Worm (Caenorhabditis elegans) whole organism, L2 larva: ENCODE results near the gene rsu-1.

Experiments used
- C34F6.9 ChIP-seq: fragments of 150-350 bp; optimal IDR thresholded peaks from 2 replicates; lab custom pipeline; 2014; ENCODE audit warnings: missing biosample characterization, missing genetic modification characterization
- F13H6.1 ChIP-seq: sonication (generic microtip); optimal IDR thresholded peaks from 2 replicates; lab custom pipeline; 2016; ENCODE audit warnings: missing genetic modification characterization, missing compliant biosample characterization
- R02D3.7 ChIP-seq: fragments of 150-350 bp; optimal IDR thresholded peaks from 2 replicates; lab custom pipeline; 2014; ENCODE audit warnings: missing biosample characterization, missing genetic modification characterization
- ZK546.5 ChIP-seq: sonication (generic microtip); optimal IDR thresholded peaks from 2 replicates; lab custom pipeline; 2017; ENCODE audit warnings: missing biosample characterization, missing genetic modification characterization
- alr-1 ChIP-seq: fragments of 150-350 bp; optimal IDR thresholded peaks from 2 replicates; lab custom pipeline; 2014; ENCODE audit warnings: missing biosample characterization, missing genetic modification characterization
- aly-2 ChIP-seq: fragments of 150-350 bp; optimal IDR thresholded peaks from 2 replicates; lab custom pipeline; 2014; ENCODE audit warnings: missing biosample characterization, missing genetic modification characterization
- ama-1 ChIP-seq: fragments of 150-350 bp; optimal IDR thresholded peaks from 2 replicates; lab custom pipeline; 2018; ENCODE audit warnings: inconsistent platforms
- blmp-1 ChIP-seq: sonication (generic microtip); optimal IDR thresholded peaks from 2 replicates; lab custom pipeline; 2017; ENCODE audit warnings: missing genetic modification characterization, mild to moderate bottlenecking, missing compliant biosample characterization, antibody characterized with exemption, moderate library complexity; ENCODE audit not compliant: insufficient read depth
- ceh-16 ChIP-seq: fragments of 150-350 bp; optimal IDR thresholded peaks from 2 replicates; lab custom pipeline; 2014; ENCODE audit warnings: missing biosample characterization, missing genetic modification characterization
- ceh-82 ChIP-seq: fragments of 150-350 bp; optimal IDR thresholded peaks from 2 replicates; lab custom pipeline; 2014; ENCODE audit warnings: missing biosample characterization, missing genetic modification characterization
- crh-2 ChIP-seq: sonication (generic microtip); optimal IDR thresholded peaks from 2 replicates; lab custom pipeline; 2017; ENCODE audit warnings: missing biosample characterization, missing genetic modification characterization
- dmd-4 ChIP-seq: sonication (generic microtip); optimal IDR thresholded peaks from 2 replicates; lab custom pipeline; 2017; ENCODE audit warnings: missing biosample characterization, missing genetic modification characterization
- egl-27 ChIP-seq: sonication (generic microtip); optimal IDR thresholded peaks from 3 replicates; lab custom pipeline; 2017; ENCODE audit warnings: missing biosample characterization, missing genetic modification reagents, missing genetic modification characterization
- elt-1 ChIP-seq: fragments of 150-350 bp; optimal IDR thresholded peaks from 2 replicates; lab custom pipeline; 2014; ENCODE audit warnings: missing biosample characterization, missing genetic modification characterization
- elt-3 ChIP-seq: sonication (generic microtip); optimal IDR thresholded peaks from 2 replicates; lab custom pipeline; 2017; ENCODE audit warnings: missing biosample characterization, missing genetic modification characterization
- fos-1 ChIP-seq: fragments of 150-350 bp; optimal IDR thresholded peaks from 2 replicates; lab custom pipeline; 2014; ENCODE audit warnings: missing biosample characterization, missing genetic modification characterization
- gmeb-1 ChIP-seq: fragments of 150-350 bp; optimal IDR thresholded peaks from 2 replicates; lab custom pipeline; 2014; ENCODE audit warnings: missing biosample characterization, missing genetic modification characterization
- lin-11 ChIP-seq: fragments of 150-350 bp; sonication (generic microtip); optimal IDR thresholded peaks from 2 replicates; lab custom pipeline; 2014; ENCODE audit warnings: missing biosample characterization, missing genetic modification characterization, inconsistent platforms, mixed read lengths
- lin-13 ChIP-seq: fragments of 150-350 bp; optimal IDR thresholded peaks from 2 replicates; lab custom pipeline; 2014; ENCODE audit warnings: missing biosample characterization, missing genetic modification reagents, missing genetic modification characterization
- lsy-2 ChIP-seq, 2 experiments: fragments of 150-350 bp in 1 of 2; sonication (generic microtip) in 1 of 2; optimal IDR thresholded peaks; 2 replicates each; lab custom pipeline; 2014 to 2017; ENCODE audit warnings: missing biosample characterization in 2 of 2, missing genetic modification characterization in 2 of 2
- mbf-1 ChIP-seq: sonication (generic microtip); optimal IDR thresholded peaks from 2 replicates; lab custom pipeline; 2017; ENCODE audit warnings: missing biosample characterization, missing genetic modification characterization
- mdl-1 ChIP-seq, 2 experiments: fragments of 150-350 bp in 1 of 2; sonication (generic microtip) in 1 of 2; optimal IDR thresholded peaks; 2 replicates each; lab custom pipeline; 2017; ENCODE audit warnings: missing biosample characterization in 2 of 2, missing genetic modification characterization in 2 of 2
- nhr-10 ChIP-seq: sonication (generic microtip); optimal IDR thresholded peaks from 2 replicates; lab custom pipeline; 2017; ENCODE audit warnings: missing biosample characterization, missing genetic modification characterization
- nhr-11 ChIP-seq: fragments of 150-350 bp; optimal IDR thresholded peaks from 2 replicates; lab custom pipeline; 2014; ENCODE audit warnings: missing biosample characterization, missing genetic modification characterization
- nhr-12 ChIP-seq: fragments of 150-350 bp; optimal IDR thresholded peaks from 2 replicates; lab custom pipeline; 2014; ENCODE audit warnings: missing biosample characterization, missing genetic modification characterization
- nhr-129 ChIP-seq: fragments of 150-350 bp; optimal IDR thresholded peaks from 2 replicates; lab custom pipeline; 2014; ENCODE audit warnings: missing biosample characterization, missing genetic modification characterization
- nhr-21 ChIP-seq: fragments of 150-350 bp; optimal IDR thresholded peaks from 2 replicates; lab custom pipeline; 2014; ENCODE audit warnings: missing biosample characterization, missing genetic modification characterization
- nhr-23 ChIP-seq: fragments of 150-350 bp; optimal IDR thresholded peaks from 2 replicates; lab custom pipeline; 2014; ENCODE audit warnings: missing biosample characterization, missing genetic modification reagents, missing genetic modification characterization
- nhr-237 ChIP-seq: fragments of 150-350 bp; optimal IDR thresholded peaks from 2 replicates; lab custom pipeline; 2014; ENCODE audit warnings: missing biosample characterization, missing genetic modification characterization
- nhr-25 ChIP-seq: fragments of 150-350 bp; sonication (generic microtip); optimal IDR thresholded peaks from 3 replicates; lab custom pipeline; 2014; ENCODE audit warnings: missing biosample characterization, missing genetic modification characterization
- nhr-6 ChIP-seq: fragments of 150-350 bp; optimal IDR thresholded peaks from 2 replicates; lab custom pipeline; 2014; ENCODE audit warnings: missing biosample characterization, missing genetic modification characterization
- nhr-77 ChIP-seq: fragments of 150-350 bp; optimal IDR thresholded peaks from 2 replicates; lab custom pipeline; 2014; ENCODE audit warnings: missing biosample characterization, missing genetic modification characterization
- peb-1 ChIP-seq: fragments of 150-350 bp; optimal IDR thresholded peaks from 2 replicates; lab custom pipeline; 2014; ENCODE audit warnings: missing biosample characterization, missing genetic modification characterization
- sem-4 ChIP-seq: fragments of 150-350 bp; optimal IDR thresholded peaks from 2 replicates; lab custom pipeline; 2014; ENCODE audit warnings: missing biosample characterization, missing genetic modification reagents, missing genetic modification characterization
- sma-3 ChIP-seq: sonication (generic microtip); optimal IDR thresholded peaks from 2 replicates; lab custom pipeline; 2016; ENCODE audit warnings: missing genetic modification reagents, missing genetic modification characterization, missing compliant biosample characterization
- sma-9 ChIP-seq, 2 experiments: fragments of 150-350 bp in 1 of 2; sonication (generic microtip) in 1 of 2; optimal IDR thresholded peaks; 2 replicates each; lab custom pipeline; 2014 to 2016; ENCODE audit warnings: missing genetic modification characterization in 2 of 2, mild to moderate bottlenecking in 1 of 2, missing biosample characterization in 1 of 2, missing compliant biosample characterization in 1 of 2, missing genetic modification reagents in 1 of 2, moderate library complexity in 1 of 2
- snpc-4 ChIP-seq: fragments of 150-350 bp; optimal IDR thresholded peaks from 2 replicates; lab custom pipeline; 2014; ENCODE audit warnings: missing biosample characterization, missing genetic modification characterization
- unc-39 ChIP-seq: fragments of 150-350 bp; optimal IDR thresholded peaks from 2 replicates; lab custom pipeline; 2014; ENCODE audit warnings: missing biosample characterization, missing genetic modification characterization
- unc-55 ChIP-seq: fragments of 150-350 bp; sonication (generic microtip); optimal IDR thresholded peaks from 3 replicates; lab custom pipeline; 2014; ENCODE audit warnings: missing biosample characterization, missing genetic modification reagents, missing genetic modification characterization
- unc-62 ChIP-seq: fragments of 150-350 bp; optimal IDR thresholded peaks from 2 replicates; lab custom pipeline; 2014; ENCODE audit warnings: missing biosample characterization, missing genetic modification reagents, missing genetic modification characterization
- zag-1 ChIP-seq: fragments of 150-350 bp; optimal IDR thresholded peaks from 2 replicates; lab custom pipeline; 2014; ENCODE audit warnings: missing biosample characterization, missing genetic modification characterization
- ztf-1 ChIP-seq: fragments of 200-800 bp; sonication (Bioruptor generic); conservative IDR thresholded peaks from 2 replicates; pipeline ENCODE4 v1.3.6; 2022; ENCODE audit warnings: missing genetic modification characterization, missing compliant biosample characterization
- ztf-4 ChIP-seq: fragments of 150-350 bp; optimal IDR thresholded peaks from 2 replicates; lab custom pipeline; 2014; ENCODE audit warnings: missing biosample characterization, missing genetic modification characterization

rsu-1 gene

DNA sequence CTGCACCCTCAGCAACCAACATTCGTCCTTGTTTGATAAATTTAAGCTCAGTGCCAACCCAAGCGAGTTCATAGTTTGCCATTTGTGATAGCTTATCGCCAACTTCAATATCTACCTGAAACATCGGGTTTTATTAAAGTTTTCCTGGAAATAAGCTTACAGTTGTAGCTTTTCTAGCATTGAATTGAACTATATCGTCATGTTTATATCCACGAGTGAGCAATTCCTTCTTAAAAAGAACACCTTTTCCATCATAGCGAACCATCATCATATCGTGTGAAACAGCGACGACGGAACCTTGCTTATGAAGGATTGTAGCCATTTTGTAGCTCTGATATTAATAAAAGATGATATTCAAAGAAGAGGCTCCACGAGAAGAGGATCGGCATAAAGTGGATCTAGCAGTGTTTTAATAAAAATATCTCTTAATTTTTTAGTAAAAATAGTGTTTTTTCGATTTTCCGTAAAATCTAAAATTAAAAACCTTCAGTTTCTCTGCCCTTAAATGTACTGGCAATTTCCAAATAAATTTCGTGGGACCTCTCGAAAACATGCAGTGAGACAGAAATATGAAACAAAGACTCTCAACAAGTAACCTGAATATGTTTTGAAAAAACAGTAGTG, 30.5 kb downstream of the rsu-1 start, which contains the start of gene M01F1.8:
Gene M01F1.8, minus strand, starts transcription at position 335 of the 624 bp plus-strand sequence.
- no peak for TF ChIP-seq nhr-10 (tag; lab: Kevin White, UChicago)
- TF ChIP-seq F13H6.1 (tag; lab: Kevin White, UChicago), result no peak
- TF ChIP-seq mdl-1 (tag; optimal IDR thresholded peaks at IDR 0.05; lab: Kevin White, UChicago), result no peak
- TF ChIP-seq mbf-1, result no peak
- TF ChIP-seq nhr-21, result no peak
- TF ChIP-seq sma-9 (GFP tag; optimal IDR thresholded peaks at IDR 0.05; lab: Kevin White, UChicago), result no peak
- no peak for TF ChIP-seq sma-9 (tag; optimal IDR thresholded peaks at IDR 0.05; lab: Kevin White, UChicago)
- no peak for TF ChIP-seq lsy-2 (tag; optimal IDR thresholded peaks at IDR 0.05; lab: Kevin White, UChicago)
- no peak for TF ChIP-seq elt-3 (tag; lab: Kevin White, UChicago)
- TF ChIP-seq nhr-77 (tag; lab: Kevin White, UChicago), result no peak
- no peak for TF ChIP-seq alr-1
- no peak for TF ChIP-seq ZK546.5
- no peak for TF ChIP-seq sma-3 (GFP tag; lab: Kevin White, UChicago)
- TF ChIP-seq sem-4 (tag; lab: Kevin White, UChicago), result no peak
- no peak for TF ChIP-seq dmd-4 (tag; lab: Kevin White, UChicago)
- no peak for TF ChIP-seq aly-2 (tag; lab: Kevin White, UChicago)
- no peak for TF ChIP-seq ama-1
- TF ChIP-seq nhr-11 (tag; lab: Kevin White, UChicago), result no peak
- TF ChIP-seq, all 48 proteins: peak for 0

DNA sequence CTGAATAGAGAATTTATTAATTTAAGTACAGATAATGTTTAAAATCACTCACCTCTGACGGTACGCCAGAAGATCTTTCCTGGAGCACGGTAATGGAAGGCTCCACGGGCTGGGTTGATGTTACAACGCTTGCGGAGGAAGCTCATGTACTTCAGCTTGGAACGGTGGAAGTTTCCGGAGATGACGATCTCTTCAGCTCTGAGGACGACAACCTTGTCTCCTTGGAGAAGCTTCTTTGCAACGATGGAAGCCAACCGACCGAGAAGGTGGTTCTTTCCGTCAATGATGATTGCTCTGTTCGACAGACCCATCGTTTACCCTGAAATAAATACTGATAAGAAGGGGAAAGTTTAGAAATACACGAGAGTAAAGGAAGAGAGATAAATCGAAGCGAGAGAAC, 31.5 kb downstream of the rsu-1 start, which contains the start of gene rpl-16:
Gene rpl-16, minus strand, starts transcription at position 319 of the 400 bp plus-strand sequence.
- TF ChIP-seq ZK546.5, result no peak
- no peak for TF ChIP-seq egl-27 (tag; lab: Kevin White, UChicago)
- TF ChIP-seq nhr-23 (tag; lab: Kevin White, UChicago), result no peak
- no peak for TF ChIP-seq nhr-10 (tag; lab: Kevin White, UChicago)
- TF ChIP-seq alr-1, result no peak
- no peak for TF ChIP-seq sma-3 (GFP tag; lab: Kevin White, UChicago)
- TF ChIP-seq ceh-82 (tag; lab: Kevin White, UChicago), result no peak
- TF ChIP-seq mdl-1 (tag; optimal IDR thresholded peaks at IDR 0.05; lab: Kevin White, UChicago), result no peak
- no peak for TF ChIP-seq zag-1 (tag; lab: Kevin White, UChicago)
- TF ChIP-seq sma-9 (GFP tag; optimal IDR thresholded peaks at IDR 0.05; lab: Kevin White, UChicago), result no peak
- no peak for TF ChIP-seq sma-9 (tag; optimal IDR thresholded peaks at IDR 0.05; lab: Kevin White, UChicago)
- no peak for TF ChIP-seq dmd-4 (tag; lab: Kevin White, UChicago)
- no peak for TF ChIP-seq crh-2
- no peak for TF ChIP-seq nhr-237 (tag; lab: Kevin White, UChicago)
- TF ChIP-seq unc-62, result no peak

DNA sequence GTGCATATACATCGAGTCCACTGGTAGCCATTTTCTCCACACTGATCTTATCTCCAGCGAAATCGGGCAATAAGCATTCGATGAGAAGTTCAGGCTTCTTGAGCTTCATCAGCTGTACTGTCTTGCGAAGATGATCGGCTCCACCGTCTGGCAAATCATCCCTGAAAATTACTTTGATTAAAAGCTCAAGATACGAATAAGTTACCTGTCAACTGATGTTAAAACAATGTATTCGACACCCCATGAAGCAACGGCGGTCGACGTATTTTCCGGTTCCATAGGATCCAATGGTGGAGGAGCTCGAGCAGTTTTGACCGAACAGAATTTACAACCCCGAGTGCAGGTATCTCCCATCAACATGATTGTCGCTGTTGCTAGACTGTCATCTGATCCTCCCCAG, 32.4 kb downstream of the rsu-1 start:
- TF ChIP-seq lin-11, result no peak
- TF ChIP-seq ztf-1 (GFP tag; lab: Robert Waterston, UW), result no peak
- TF ChIP-seq nhr-10 (tag; lab: Kevin White, UChicago), result no peak
- no peak for TF ChIP-seq egl-27 (tag; lab: Kevin White, UChicago)
- TF ChIP-seq sem-4 (tag; lab: Kevin White, UChicago), result no peak
- no peak for TF ChIP-seq peb-1 (tag; lab: Kevin White, UChicago)
- no peak for TF ChIP-seq nhr-237 (tag; lab: Kevin White, UChicago)
- TF ChIP-seq sma-9 (GFP tag; optimal IDR thresholded peaks at IDR 0.05; lab: Kevin White, UChicago), result no peak
- TF ChIP-seq sma-9 (tag; optimal IDR thresholded peaks at IDR 0.05; lab: Kevin White, UChicago), result no peak
- no peak for TF ChIP-seq blmp-1 (tag; lab: Kevin White, UChicago)
- TF ChIP-seq zag-1 (tag; lab: Kevin White, UChicago), result no peak
- TF ChIP-seq unc-39, result no peak
- TF ChIP-seq nhr-23 (tag; lab: Kevin White, UChicago), result no peak
- TF ChIP-seq R02D3.7 (tag; lab: Kevin White, UChicago), result no peak
- TF ChIP-seq ama-1, result no peak
- no peak for TF ChIP-seq nhr-6 (tag; lab: Kevin White, UChicago)
- TF ChIP-seq ztf-4, result no peak
- no peak for TF ChIP-seq mbf-1
- TF ChIP-seq gmeb-1, result no peak
- TF ChIP-seq unc-55 (GFP tag; lab: Kevin White, UChicago), result no peak
- no peak for TF ChIP-seq unc-62

DNA sequence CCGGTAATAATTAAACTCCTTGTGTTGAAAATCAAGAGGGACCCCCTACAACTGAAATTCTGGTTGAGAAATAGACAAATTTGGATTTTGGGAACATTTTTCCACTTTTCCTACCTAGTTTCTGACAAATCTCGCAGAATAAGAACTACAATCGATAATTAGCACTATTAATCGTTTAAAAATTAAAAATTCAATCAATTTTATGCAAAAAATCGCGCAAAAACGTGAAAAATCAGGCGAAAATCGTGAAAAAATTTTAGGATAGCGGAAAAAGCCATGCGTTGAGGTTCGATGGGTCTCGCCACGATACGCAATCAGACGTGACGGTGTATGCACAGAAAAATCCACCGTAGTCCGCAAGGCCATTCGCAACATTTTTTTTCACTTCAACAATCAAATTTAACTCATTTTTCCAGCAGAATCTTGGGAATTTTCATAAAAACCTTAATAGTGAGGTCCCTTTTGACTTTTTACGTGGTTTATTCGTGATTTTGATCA, 33.3 kb downstream of the rsu-1 start, which contains the start of gene lias-1:
Gene lias-1, minus strand, starts transcription at position 51 of the 498 bp plus-strand sequence.
- TF ChIP-seq ceh-16 (tag; lab: Kevin White, UChicago) (peak; percentile 23), nhr-25 (tag; lab: Kevin White, UChicago) (peak; percentile 86), gmeb-1 (peak; percentile 79), nhr-12 (tag; lab: Kevin White, UChicago) (no peak), blmp-1 (tag; lab: Kevin White, UChicago) (peak; percentile 75), nhr-129 (peak; percentile 91), aly-2 (tag; lab: Kevin White, UChicago) (no peak), elt-3 (tag; lab: Kevin White, UChicago) (no peak), mdl-1 (tag; optimal IDR thresholded peaks at IDR 0.05; lab: Kevin White, UChicago) (peak in 1 of 2 experiments; percentile 21), nhr-6 (tag; lab: Kevin White, UChicago) (no peak), elt-1 (tag; lab: Kevin White, UChicago) (no peak), F13H6.1 (tag; lab: Kevin White, UChicago) (peak; percentile 60), lin-11 (peak; percentile 69), snpc-4 (tag; lab: Kevin White, UChicago) (peak; percentile 57), lin-13 (GFP tag; lab: Kevin White, UChicago) (peak; percentile 85), C34F6.9 (peak; percentile 92), fos-1 (tag; lab: Kevin White, UChicago) (peak; percentile 76), lsy-2 (tag; optimal IDR thresholded peaks at IDR 0.05; lab: Kevin White, UChicago) (peak; percentile 91 to 98), ama-1 (peak; percentile 49), ztf-1 (GFP tag; lab: Robert Waterston, UW) (no peak), sem-4 (tag; lab: Kevin White, UChicago) (peak; percentile 43)
